Worm (Caenorhabditis elegans): ENCODE data around the gene nas-31.

nas-31 gene

DNA sequence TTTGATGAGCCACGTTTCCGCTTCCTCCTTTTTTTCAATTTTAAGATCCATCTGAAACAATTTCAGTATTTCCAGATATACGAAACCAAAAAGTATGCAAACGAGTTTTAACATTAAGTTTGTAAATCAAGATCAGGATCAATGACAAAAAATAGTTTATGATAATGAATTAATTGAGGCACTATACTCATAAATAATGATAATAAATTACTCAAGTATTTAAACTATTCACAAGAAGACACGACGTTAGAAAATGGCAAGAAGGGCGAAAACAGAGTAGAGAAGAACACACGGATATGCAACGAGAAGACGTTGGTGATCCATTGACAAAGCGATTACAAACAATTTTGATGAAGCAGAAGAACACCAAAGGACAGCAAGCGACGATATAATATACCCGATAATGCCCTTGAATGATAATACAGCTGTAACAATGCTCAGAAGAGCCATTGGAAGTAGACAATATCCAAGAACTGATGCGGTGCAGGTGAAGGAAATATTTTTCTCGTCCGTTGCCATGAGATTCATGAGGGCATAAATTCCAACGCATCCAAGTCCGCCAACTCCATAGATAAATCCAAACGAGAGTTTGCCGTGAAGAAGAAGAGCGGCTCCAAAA lies 28.0 kb downstream of the nas-31 start, which contains the start of gene F32D8.4:
TSS of gene F32D8.4 (minus strand) at position 51 of the 619 bp plus-strand sequence.
- TF ChIP-seq zim-3 (tag; optimal IDR thresholded peaks at IDR 0.05) (no peak), aptf-3 (GFP tag; IDR thresholded peaks at IDR 0.05) (no peak), F49E8.2 (tag; optimal IDR thresholded peaks at IDR 0.05; ENCODE audit: insufficient read depth) (no peak), dpl-1 (GFP tag; optimal IDR thresholded peaks at IDR 0.05) (no peak), dpff-1 (tag; optimal IDR thresholded peaks at IDR 0.05) (no peak), nfya-2 (GFP tag; IDR thresholded peaks at IDR 0.05) (no peak), F55B11.4 (tag; optimal IDR thresholded peaks at IDR 0.05; ENCODE audit: borderline replicate concordance, insufficient read depth) (no peak), F39B2.1 (GFP tag; IDR thresholded peaks at IDR 0.05) (no peak), B0035.1 (tag; optimal IDR thresholded peaks at IDR 0.05) (no peak), somi-1 (GFP tag; optimal IDR thresholded peaks at IDR 0.05) (no peak), chd-7 (tag; optimal IDR thresholded peaks at IDR 0.05) (no peak), lin-54 (GFP tag; optimal IDR thresholded peaks at IDR 0.05) (no peak)

ce11 chrV:10890980-10891379 lies 30.7 kb downstream of the nas-31 start, which contains the start of gene F32D8.12:
TSS of gene F32D8.12 (minus strand) at chrV:10891027.
- TF ChIP-seq sdz-38 (tag; optimal IDR thresholded peaks at IDR 0.05), result no peak
- no peak for TF ChIP-seq lsy-27 (tag; optimal IDR thresholded peaks at IDR 0.05; ENCODE audit: borderline replicate concordance, insufficient read depth)
- TF ChIP-seq dpff-1 (tag; optimal IDR thresholded peaks at IDR 0.05), result no peak
- TF ChIP-seq egrh-3 (GFP tag; IDR thresholded peaks at IDR 0.05), result no peak
- TF ChIP-seq hmg-1.2 (GFP tag; IDR thresholded peaks at IDR 0.05), result peak; percentile 96
- no peak for TF ChIP-seq F22D6.2 (tag; optimal IDR thresholded peaks at IDR 0.05)
- 0 out of 2 replicates have a peak, but pooled peaks have one; percentile 30 for TF ChIP-seq B0336.3 (GFP tag; IDR thresholded peaks at IDR 0.05)
- no peak for TF ChIP-seq Y56A3A.18 (GFP tag; IDR thresholded peaks at IDR 0.05)
- TF ChIP-seq nhr-27 (tag; optimal IDR thresholded peaks at IDR 0.05), result no peak
- no peak for TF ChIP-seq ama-1 (optimal IDR thresholded peaks at IDR 0.05)
- no peak for TF ChIP-seq ama-1 (GFP tag; optimal IDR thresholded peaks at IDR 0.05)
- TF ChIP-seq lin-35 (GFP tag; optimal IDR thresholded peaks at IDR 0.05), result peak in 1 of 3 experiments; percentile 36
- no peak for TF ChIP-seq cebp-1 (GFP tag; IDR thresholded peaks at IDR 0.05)
- TF ChIP-seq cebp-1 (tag; optimal IDR thresholded peaks at IDR 0.05), result peak; percentile 38
- no peak for TF ChIP-seq K12H6.12 (tag; optimal IDR thresholded peaks at IDR 0.05)
- no peak for TF ChIP-seq let-607 (tag; optimal IDR thresholded peaks at IDR 0.05)
- TF ChIP-seq F33H1.4 (GFP tag; IDR thresholded peaks at IDR 0.05), result no peak
- peak; percentile 22 for TF ChIP-seq nhr-80 (tag; optimal IDR thresholded peaks at IDR 0.05)
- TF ChIP-seq ztf-26 (tag; optimal IDR thresholded peaks at IDR 0.05), result peak; percentile 10
- TF ChIP-seq ZK185.1 (tag; optimal IDR thresholded peaks at IDR 0.05; ENCODE audit: poor library complexity, severe bottlenecking), result peak; percentile 9
- TF ChIP-seq lin-40 (tag; optimal IDR thresholded peaks at IDR 0.05), result peak; percentile 10
- no peak for TF ChIP-seq ets-4 (GFP tag; optimal IDR thresholded peaks at IDR 0.05)

ce11 chrV:10889774-10890173 lies 31.9 kb downstream of the nas-31 start:
- TF ChIP-seq F57C9.4 (tag; optimal IDR thresholded peaks at IDR 0.05) (peak; percentile 12), unc-130 (GFP tag; optimal IDR thresholded peaks at IDR 0.05) (no peak)

DNA sequence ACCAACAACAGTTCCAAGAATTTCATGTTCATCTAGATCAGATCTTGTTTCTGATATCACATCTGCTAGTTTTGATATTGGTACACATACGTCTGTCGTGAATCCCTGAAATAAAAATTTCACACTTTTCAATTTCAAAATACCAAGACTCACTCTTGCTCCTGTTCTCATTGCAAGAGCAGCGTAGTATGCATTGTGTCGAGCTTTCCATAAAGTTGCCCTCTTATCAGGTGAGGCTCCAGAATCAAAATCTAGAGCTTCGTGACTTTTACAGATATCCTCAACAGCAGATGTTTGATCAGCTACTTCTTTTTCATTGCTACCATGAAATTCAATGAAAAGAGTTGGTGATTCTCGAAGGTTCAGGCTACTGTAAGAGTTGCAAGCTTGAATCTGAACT lies 32.6 kb downstream of the nas-31 start, which contains the start of gene F32D8.11:
TSS of gene F32D8.11 (minus strand) at position 101 of the 400 bp plus-strand sequence.
- no peak for TF ChIP-seq ceh-40 (GFP tag; IDR thresholded peaks at IDR 0.05)
- 0 out of 2 replicates have a peak, but pooled peaks have one; percentile 6 for TF ChIP-seq Y56A3A.18 (GFP tag; IDR thresholded peaks at IDR 0.05)

Measured in whole organism, young adult.